Worm (Caenorhabditis elegans) whole organism, L1 larva: ENCODE measurements around the gene fbxb-38.

Source experiments
- ceh-88 ChIP-seq: fragments of 200-800 bp; sonication (Bioruptor generic); IDR thresholded peaks from 2 replicates; pipeline ENCODE4 v1.3.6; 2022; ENCODE audit warnings: missing genetic modification characterization, missing compliant biosample characterization
- fos-1 ChIP-seq: fragments of 150-350 bp; optimal IDR thresholded peaks from 2 replicates; lab custom pipeline; 2014; ENCODE audit warnings: missing biosample characterization, missing genetic modification characterization
- nhr-12 ChIP-seq: sonication (generic microtip); optimal IDR thresholded peaks from 2 replicates; lab custom pipeline; 2017; ENCODE audit warnings: missing biosample characterization, missing genetic modification characterization
- nhr-237 ChIP-seq: fragments of 150-350 bp; optimal IDR thresholded peaks from 2 replicates; lab custom pipeline; 2014; ENCODE audit warnings: missing biosample characterization, missing genetic modification characterization
- nhr-47 ChIP-seq: sonication (generic microtip); optimal IDR thresholded peaks from 2 replicates; lab custom pipeline; 2016; ENCODE audit warnings: mild to moderate bottlenecking, missing genetic modification characterization, moderate library complexity, missing compliant biosample characterization
- nhr-77 ChIP-seq: fragments of 150-350 bp; optimal IDR thresholded peaks from 2 replicates; lab custom pipeline; 2014; ENCODE audit warnings: missing biosample characterization, missing genetic modification characterization
- pqm-1 ChIP-seq: sonication (generic microtip); optimal IDR thresholded peaks from 3 replicates; lab custom pipeline; 2017; ENCODE audit warnings: missing biosample characterization, missing genetic modification characterization
- skn-1 ChIP-seq: fragments of 150-350 bp; optimal IDR thresholded peaks from 2 replicates; lab custom pipeline; 2014; ENCODE audit warnings: missing biosample characterization, missing genetic modification characterization
- snpc-4 ChIP-seq: fragments of 150-350 bp; optimal IDR thresholded peaks from 2 replicates; lab custom pipeline; 2014; ENCODE audit warnings: missing biosample characterization, missing genetic modification characterization
- unc-98 ChIP-seq: fragments of 200-800 bp; sonication (Bioruptor generic); IDR thresholded peaks from 2 replicates; pipeline ENCODE4 v1.3.6; 2022; ENCODE audit warnings: missing genetic modification characterization, missing compliant biosample characterization
- ztf-11 ChIP-seq, 2 experiments: sonication (generic microtip); optimal IDR thresholded peaks; 2 replicates each; lab custom pipeline; 2016 to 2017; ENCODE audit warnings: missing genetic modification characterization in 2 of 2, missing biosample characterization in 1 of 2, missing compliant biosample characterization in 1 of 2

DNA sequence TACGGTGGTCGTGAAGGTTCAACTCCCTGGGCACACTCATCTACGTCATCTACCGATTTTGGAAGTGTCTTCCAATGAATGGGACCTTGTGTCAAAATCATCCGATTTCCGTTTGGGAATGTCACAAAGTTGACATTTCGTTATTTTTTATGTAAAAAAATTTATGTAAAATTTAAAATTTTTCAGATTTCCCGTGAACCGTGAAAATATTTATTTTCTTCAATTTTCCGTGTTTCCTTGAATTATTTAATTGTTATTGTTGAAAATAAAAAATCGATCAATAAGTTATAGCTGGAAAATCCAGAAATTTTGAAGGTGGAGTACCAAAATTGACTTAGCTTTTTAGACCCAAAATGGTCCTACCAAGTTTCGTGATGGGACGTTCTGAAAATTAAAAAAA lies 33.0 kb downstream of the fbxb-38 start, which contains the start of gene hpo-7:
- TF ChIP-seq skn-1 (no peak), pqm-1 (tag; lab: Kevin White, UChicago) (no peak), ceh-88 (no peak), nhr-237 (tag; lab: Kevin White, UChicago) (no peak), nhr-47 (no peak), ztf-11 (tag; optimal IDR thresholded peaks at IDR 0.05; lab: Kevin White, UChicago) (no peak), nhr-12 (no peak), fos-1 (tag; lab: Kevin White, UChicago) (no peak), unc-98 (no peak), nhr-77 (tag; lab: Kevin White, UChicago) (no peak), snpc-4 (tag; lab: Kevin White, UChicago) (no peak)
